Fruit fly (Drosophila melanogaster) whole organism, prepupa: Measurements from ENCODE around the gene Pur-alpha.

Source experiments
- Blimp-1 ChIP-seq: fragments of 200-800 bp; sonication (Bioruptor generic); optimal IDR thresholded peaks from 3 replicates; lab custom pipeline; 2017; ENCODE audit warnings: missing biosample characterization, missing genetic modification characterization, mild to moderate bottlenecking, moderate library complexity, missing genetic modification reagents
- CG10631 ChIP-seq: fragments of 200-800 bp; sonication (Bioruptor generic); optimal IDR thresholded peaks from 2 replicates; lab custom pipeline; 2016; ENCODE audit warnings: missing biosample characterization, missing genetic modification characterization
- CG15336 ChIP-seq: fragments of 200-800 bp; sonication (Bioruptor generic); IDR thresholded peaks from 2 replicates; pipeline ENCODE4 v1.3.6; 2022; ENCODE audit warnings: missing biosample characterization, missing genetic modification characterization
- CG1621 ChIP-seq: fragments of 200-800 bp; sonication (Bioruptor generic); optimal IDR thresholded peaks from 3 replicates; lab custom pipeline; 2018; ENCODE audit warnings: missing biosample characterization, mild to moderate bottlenecking, missing genetic modification characterization
- CG3032 ChIP-seq: fragments of 200-800 bp; optimal IDR thresholded peaks from 2 replicates; lab custom pipeline; 2019; ENCODE audit warnings: missing biosample characterization, mild to moderate bottlenecking, missing genetic modification characterization, moderate library complexity
- CG32006 ChIP-seq: fragments of 200-800 bp; sonication (Bioruptor generic); optimal IDR thresholded peaks from 3 replicates; lab custom pipeline; 2017; ENCODE audit warnings: missing biosample characterization, mild to moderate bottlenecking, missing genetic modification characterization
- CG3919 ChIP-seq: fragments of 200-800 bp; sonication (Bioruptor generic); optimal IDR thresholded peaks from 3 replicates; lab custom pipeline; 2016; ENCODE audit warnings: missing biosample characterization, missing genetic modification characterization
- CG4318 ChIP-seq: fragments of 200-800 bp; sonication (Bioruptor generic); optimal IDR thresholded peaks from 3 replicates; lab custom pipeline; 2017; ENCODE audit warnings: missing biosample characterization, mild to moderate bottlenecking, missing genetic modification characterization
- CG6163 ChIP-seq: fragments of 200-800 bp; sonication (Bioruptor generic); IDR thresholded peaks from 3 replicates; pipeline ENCODE4 v1.3.6; 2022; ENCODE audit warnings: missing biosample characterization, missing genetic modification characterization
- CG6276 ChIP-seq: fragments of 200-800 bp; sonication (Bioruptor generic); optimal IDR thresholded peaks from 2 replicates; lab custom pipeline; 2017; ENCODE audit warnings: missing biosample characterization, mild to moderate bottlenecking, missing genetic modification characterization
- CG6792 ChIP-seq: fragments of 200-800 bp; sonication (Bioruptor generic); optimal IDR thresholded peaks from 3 replicates; lab custom pipeline; 2016; ENCODE audit warnings: missing biosample characterization, missing genetic modification characterization
- CG6854 ChIP-seq: fragments of 200-800 bp; sonication (Bioruptor generic); optimal IDR thresholded peaks from 2 replicates; lab custom pipeline; 2017; ENCODE audit warnings: missing biosample characterization, mild to moderate bottlenecking, missing genetic modification characterization
- CG8319 ChIP-seq: fragments of 200-800 bp; sonication (Bioruptor generic); optimal IDR thresholded peaks from 3 replicates; lab custom pipeline; 2016; ENCODE audit warnings: missing biosample characterization, missing genetic modification characterization
- CG8632 ChIP-seq: fragments of 200-800 bp; sonication (Bioruptor generic); optimal IDR thresholded peaks from 3 replicates; lab custom pipeline; 2016; ENCODE audit warnings: missing biosample characterization, missing genetic modification characterization
- Eip78C ChIP-seq: fragments of 200-800 bp; sonication (Bioruptor generic); peaks from one replicate; lab custom pipeline; 2016; ENCODE audit warnings: missing biosample characterization, missing genetic modification characterization
- Eip93F ChIP-seq: fragments of 200-800 bp; sonication (Bioruptor generic); optimal IDR thresholded peaks from 2 replicates; lab custom pipeline; 2016; ENCODE audit warnings: missing biosample characterization, mild to moderate bottlenecking, missing genetic modification characterization
- Ets96B ChIP-seq: fragments of 200-800 bp; optimal IDR thresholded peaks from 2 replicates; lab custom pipeline; 2019; ENCODE audit warnings: missing biosample characterization, mild to moderate bottlenecking, missing genetic modification characterization, moderate library complexity
- Gug ChIP-seq: fragments of 200-800 bp; sonication (Bioruptor generic); IDR thresholded peaks from 2 replicates; pipeline ENCODE4 v1.3.6; 2022; ENCODE audit warnings: missing biosample characterization, missing genetic modification characterization
- Hr4 ChIP-seq: fragments of 200-800 bp; sonication (Bioruptor generic); optimal IDR thresholded peaks from 3 replicates; lab custom pipeline; 2016; ENCODE audit warnings: missing biosample characterization, missing genetic modification characterization
- Met ChIP-seq: fragments of 200-800 bp; sonication (Bioruptor generic); optimal IDR thresholded peaks from 3 replicates; lab custom pipeline; 2016; ENCODE audit warnings: missing biosample characterization, missing genetic modification characterization
- OdsH ChIP-seq: fragments of 200-800 bp; sonication (Bioruptor generic); optimal IDR thresholded peaks from 3 replicates; lab custom pipeline; 2016; ENCODE audit warnings: missing biosample characterization, missing genetic modification characterization
- Smox ChIP-seq: fragments of 200-800 bp; sonication (Bioruptor generic); optimal IDR thresholded peaks from 3 replicates; lab custom pipeline; 2016; ENCODE audit warnings: missing biosample characterization, missing genetic modification characterization
- acj6 ChIP-seq: fragments of 200-800 bp; sonication (Bioruptor generic); optimal IDR thresholded peaks from 3 replicates; lab custom pipeline; 2016; ENCODE audit warnings: missing biosample characterization, missing genetic modification characterization
- cyc ChIP-seq: fragments of 200-800 bp; sonication (Bioruptor generic); optimal IDR thresholded peaks from 3 replicates; lab custom pipeline; 2016; ENCODE audit warnings: missing biosample characterization, missing genetic modification characterization
- dsx ChIP-seq: fragments of 200-800 bp; optimal IDR thresholded peaks from 3 replicates; lab custom pipeline; 2019; ENCODE audit warnings: missing biosample characterization, mild to moderate bottlenecking, missing genetic modification characterization, moderate library complexity; ENCODE audit not compliant: poor library complexity, severe bottlenecking
- eg ChIP-seq: fragments of 200-800 bp; sonication (Bioruptor generic); IDR thresholded peaks from 3 replicates; pipeline ENCODE4 v1.3.6; 2022; ENCODE audit warnings: missing biosample characterization, missing genetic modification characterization
- fd85E ChIP-seq: fragments of 200-800 bp; sonication (Bioruptor generic); optimal IDR thresholded peaks from 3 replicates; lab custom pipeline; 2016; ENCODE audit warnings: missing biosample characterization, missing genetic modification characterization
- lz ChIP-seq: fragments of 200-800 bp; sonication (Bioruptor generic); optimal IDR thresholded peaks from 3 replicates; lab custom pipeline; 2016; ENCODE audit warnings: missing biosample characterization, missing genetic modification characterization
- salr ChIP-seq, 2 experiments: fragments of 200-800 bp; sonication (Bioruptor generic); optimal IDR thresholded peaks; 3 replicates each; lab custom pipeline; 2016 to 2018; ENCODE audit warnings: missing biosample characterization in 2 of 2, missing genetic modification characterization in 2 of 2, mild to moderate bottlenecking in 1 of 2
- ss ChIP-seq, 2 experiments: fragments of 200-800 bp; sonication (Bioruptor generic); optimal IDR thresholded peaks; 2 replicates in 1 of 2; 3 replicates in 1 of 2; lab custom pipeline; 2017 to 2018; ENCODE audit warnings: mild to moderate bottlenecking in 2 of 2, missing biosample characterization in 2 of 2, missing genetic modification characterization in 2 of 2, moderate library complexity in 1 of 2
- svp ChIP-seq: fragments of 200-800 bp; sonication (Bioruptor generic); peaks from one replicate; lab custom pipeline; 2016; ENCODE audit warnings: missing biosample characterization, missing genetic modification characterization
- topi ChIP-seq: fragments of 200-800 bp; sonication (Bioruptor generic); optimal IDR thresholded peaks from 3 replicates; lab custom pipeline; 2016; ENCODE audit warnings: missing biosample characterization, missing genetic modification characterization
- vri ChIP-seq: fragments of 200-800 bp; sonication (Bioruptor generic); optimal IDR thresholded peaks from 3 replicates; lab custom pipeline; 2016; ENCODE audit warnings: missing biosample characterization, mild to moderate bottlenecking, missing genetic modification characterization

Gene Pur-alpha

dm6 chr4:567285-567684, 9.5 kb downstream of the Pur-alpha start:
- TF ChIP-seq Met (GFP tag; lab: Kevin White, UChicago) (no peak), CG32006 (GFP tag; lab: Kevin White, UChicago) (no peak), CG6276 (no peak), CG4318 (GFP tag; lab: Kevin White, UChicago) (no peak), CG6163 (GFP tag; lab: Robert Waterston, UW) (no peak), CG3032 (tag; lab: Kevin White, UChicago) (no peak), Hr4 (GFP tag; lab: Kevin White, UChicago) (no peak), Smox (GFP tag; lab: Kevin White, UChicago) (no peak), ss (GFP tag; optimal IDR thresholded peaks at IDR 0.05; lab: Kevin White, UChicago) (no peak), Blimp-1 (GFP tag; lab: Kevin White, UChicago) (no peak), CG8319 (GFP tag; lab: Kevin White, UChicago) (no peak), Eip93F (GFP tag; lab: Kevin White, UChicago) (no peak), dsx (GFP tag; lab: Kevin White, UChicago) (no peak), Ets96B (tag; lab: Kevin White, UChicago) (no peak), CG15336 (GFP tag; lab: Robert Waterston, UW) (no peak), CG6854 (no peak), Gug (GFP tag; lab: Robert Waterston, UW) (no peak), salr (GFP tag; optimal IDR thresholded peaks at IDR 0.05; lab: Kevin White, UChicago) (no peak)

dm6 chr4:570404-571302, 12.8 kb downstream of the Pur-alpha start:
- TF ChIP-seq CG6276 (no peak), CG3032 (tag; lab: Kevin White, UChicago) (peak; percentile 45), lz (peak; percentile 9), CG1621 (tag; lab: Kevin White, UChicago) (no peak), eg (GFP tag; lab: Robert Waterston, UW) (no peak), Eip78C (GFP tag; lab: Kevin White, UChicago) (peak; percentile 67), CG3919 (GFP tag; lab: Kevin White, UChicago) (no peak), cyc (GFP tag; lab: Kevin White, UChicago) (peak; percentile 9), acj6 (GFP tag; lab: Kevin White, UChicago) (peak; percentile 20), topi (GFP tag; lab: Kevin White, UChicago) (no peak), OdsH (peak; percentile 14)

dm6 chr4:571504-572268, 13.9 kb downstream of the Pur-alpha start, which contains the start of the genes ND-49 and Ephrin:
Gene ND-49, minus strand, starts transcription at chr4:571554.
Gene Ephrin, plus strand, starts transcription at chr4:571755.
- TF ChIP-seq dsx (GFP tag; lab: Kevin White, UChicago) (no peak), CG6792 (GFP tag; lab: Kevin White, UChicago) (no peak), CG3919 (GFP tag; lab: Kevin White, UChicago) (no peak), CG10631 (GFP tag; lab: Kevin White, UChicago) (no peak), eg (GFP tag; lab: Robert Waterston, UW) (no peak), svp (GFP tag; lab: Kevin White, UChicago) (no peak), fd85E (no peak), salr (GFP tag; optimal IDR thresholded peaks at IDR 0.05; lab: Kevin White, UChicago) (no peak), CG8632 (GFP tag; lab: Kevin White, UChicago) (no peak), vri (GFP tag; lab: Kevin White, UChicago) (peak; percentile 7), CG15336 (GFP tag; lab: Robert Waterston, UW) (no peak), topi (GFP tag; lab: Kevin White, UChicago) (no peak), Eip78C (GFP tag; lab: Kevin White, UChicago) (peak; percentile 69)
